Fruit fly (Drosophila melanogaster): ENCODE results near the gene Orc2.

The Orc2 gene

dm6 chr3R:13915646-13916045 lies 49.0 kb upstream of the Orc2 start (continued):
- TF ChIP-seq Eip75B (GFP tag; optimal IDR thresholded peaks at IDR 0.05) (peak; percentile 70), net (GFP tag; optimal IDR thresholded peaks at IDR 0.05) (peak; percentile 18), CG15336 (GFP tag; IDR thresholded peaks at IDR 0.05) (no peak), fkh (GFP tag; optimal IDR thresholded peaks at IDR 0.05) (no peak), Eip78C (GFP tag) (peak; percentile 92), Met (GFP tag; optimal IDR thresholded peaks at IDR 0.05) (peak; percentile 77), dsx (GFP tag; optimal IDR thresholded peaks at IDR 0.05; ENCODE audit: poor library complexity, severe bottlenecking) (peak; percentile 80), CG3032 (tag; optimal IDR thresholded peaks at IDR 0.05) (peak; percentile 86), acj6 (GFP tag; optimal IDR thresholded peaks at IDR 0.05) (peak; percentile 80), pdm3 (GFP tag; optimal IDR thresholded peaks at IDR 0.05) (peak; percentile 77), CG3919 (GFP tag; optimal IDR thresholded peaks at IDR 0.05) (peak; percentile 75), CG11902 (GFP tag; optimal IDR thresholded peaks at IDR 0.05) (peak; percentile 66)

dm6 chr3R:13916546-13916945 lies 48.1 kb upstream of the Orc2 start:
- TF ChIP-seq CG11294 (GFP tag; IDR thresholded peaks at IDR 0.05) (no peak), Smox (GFP tag; optimal IDR thresholded peaks at IDR 0.05) (peak; percentile 2), CG8632 (GFP tag; optimal IDR thresholded peaks at IDR 0.05) (peak; percentile 28), Sox14 (GFP tag; optimal IDR thresholded peaks at IDR 0.05) (peak; percentile 57), CG9139 (GFP tag; optimal IDR thresholded peaks at IDR 0.05) (no peak), lz (GFP tag; optimal IDR thresholded peaks at IDR 0.05) (peak; percentile 26), CG6808 (GFP tag; optimal IDR thresholded peaks at IDR 0.05) (peak; percentile 63), Sox102F (GFP tag; optimal IDR thresholded peaks at IDR 0.05) (no peak), Hr39 (GFP tag; optimal IDR thresholded peaks at IDR 0.05) (peak; percentile 3), vri (GFP tag; optimal IDR thresholded peaks at IDR 0.05) (no peak), CG32006 (GFP tag; optimal IDR thresholded peaks at IDR 0.05) (no peak), CG8319 (GFP tag; optimal IDR thresholded peaks at IDR 0.05) (peak; percentile 3), svp (GFP tag) (peak; percentile 48), Lpt (GFP tag; optimal IDR thresholded peaks at IDR 0.05) (no peak), eg (GFP tag; IDR thresholded peaks at IDR 0.05) (no peak), CG6792 (GFP tag; optimal IDR thresholded peaks at IDR 0.05) (peak; percentile 43), Met (GFP tag; optimal IDR thresholded peaks at IDR 0.05) (peak; percentile 7), ss (GFP tag; optimal IDR thresholded peaks at IDR 0.05) (peak; percentile 50 to 52), CG16779 (tag; optimal IDR thresholded peaks at IDR 0.05) (no peak), Eip93F (GFP tag; optimal IDR thresholded peaks at IDR 0.05) (no peak), pdm3 (GFP tag; optimal IDR thresholded peaks at IDR 0.05) (peak; percentile 46), CG6276 (GFP tag; optimal IDR thresholded peaks at IDR 0.05) (no peak), cyc (GFP tag; optimal IDR thresholded peaks at IDR 0.05) (no peak), Eip75B (GFP tag; optimal IDR thresholded peaks at IDR 0.05) (peak; percentile 25), achi (GFP tag; optimal IDR thresholded peaks at IDR 0.05) (no peak), spab (GFP tag; optimal IDR thresholded peaks at IDR 0.05) (peak; percentile 59), CG8119 (GFP tag; IDR thresholded peaks at IDR 0.05) (no peak), CG1621 (tag; optimal IDR thresholded peaks at IDR 0.05) (peak; percentile 38), CG3919 (GFP tag; optimal IDR thresholded peaks at IDR 0.05) (peak; percentile 25), CG6163 (GFP tag; IDR thresholded peaks at IDR 0.05) (0 out of 3 replicates have a peak, but pooled peaks have one; percentile 30), esn (GFP tag; optimal IDR thresholded peaks at IDR 0.05) (peak; percentile 13), Hr4 (GFP tag; optimal IDR thresholded peaks at IDR 0.05) (no peak), Ets96B (tag; optimal IDR thresholded peaks at IDR 0.05) (peak; percentile 57), CG31627 (GFP tag; optimal IDR thresholded peaks at IDR 0.05) (peak; percentile 8), dac (GFP tag; optimal IDR thresholded peaks at IDR 0.05) (no peak), Ets21C (GFP tag; optimal IDR thresholded peaks at IDR 0.05) (no peak), Sox15 (GFP tag; optimal IDR thresholded peaks at IDR 0.05) (no peak), Hr38 (GFP tag; optimal IDR thresholded peaks at IDR 0.05) (no peak), OdsH (GFP tag; optimal IDR thresholded peaks at IDR 0.05) (peak; percentile 28), CG4318 (GFP tag; optimal IDR thresholded peaks at IDR 0.05) (no peak), Blimp-1 (GFP tag; optimal IDR thresholded peaks at IDR 0.05) (no peak), net (GFP tag; optimal IDR thresholded peaks at IDR 0.05) (no peak), fd59A (GFP tag; optimal IDR thresholded peaks at IDR 0.05) (peak; percentile 54), CG11902 (GFP tag; optimal IDR thresholded peaks at IDR 0.05) (peak; percentile 4)

All from whole organism, prepupa.